Worm (Caenorhabditis elegans) whole organism, L1 larva: Measurements from ENCODE around the gene ttn-1.

Source experiments
- C04F5.9 ChIP-seq: sonication (generic microtip); optimal IDR thresholded peaks from 2 replicates; lab custom pipeline; 2016; ENCODE audit warnings: missing genetic modification characterization, missing compliant biosample characterization
- C16A3.4 ChIP-seq: fragments of 150-350 bp; optimal IDR thresholded peaks from 2 replicates; lab custom pipeline; 2014; ENCODE audit warnings: missing biosample characterization, missing genetic modification characterization
- F16B12.6 ChIP-seq: fragments of 150-350 bp; optimal IDR thresholded peaks from 2 replicates; lab custom pipeline; 2014; ENCODE audit warnings: missing biosample characterization, missing genetic modification characterization
- aly-2 ChIP-seq: fragments of 150-350 bp; optimal IDR thresholded peaks from 2 replicates; lab custom pipeline; 2014; ENCODE audit warnings: missing biosample characterization, missing genetic modification characterization
- ama-1 ChIP-seq: fragments of 150-350 bp; optimal IDR thresholded peaks from 2 replicates; lab custom pipeline; 2014
- blmp-1 ChIP-seq: fragments of 150-350 bp; optimal IDR thresholded peaks from 2 replicates; lab custom pipeline; 2014; ENCODE audit warnings: missing biosample characterization, missing genetic modification characterization
- ceh-63 ChIP-seq: fragments of 200-800 bp; sonication (Bioruptor generic); optimal IDR thresholded peaks from 2 replicates; lab custom pipeline; 2018; ENCODE audit warnings: mild to moderate bottlenecking, missing genetic modification characterization, missing compliant biosample characterization
- ceh-82 ChIP-seq, 3 experiments: fragments of 150-350 bp in 1 of 3; sonication (generic microtip) in 2 of 3; optimal IDR thresholded peaks; 2 replicates each; lab custom pipeline; 2014 to 2017; ENCODE audit warnings: missing biosample characterization in 3 of 3, missing genetic modification characterization in 3 of 3
- ceh-88 ChIP-seq: fragments of 200-800 bp; sonication (Bioruptor generic); IDR thresholded peaks from 2 replicates; pipeline ENCODE4 v1.3.6; 2022; ENCODE audit warnings: missing genetic modification characterization, missing compliant biosample characterization
- ceh-90 ChIP-seq: sonication (generic microtip); optimal IDR thresholded peaks from 2 replicates; lab custom pipeline; 2016; ENCODE audit warnings: missing genetic modification characterization, missing compliant biosample characterization
- ces-1 ChIP-seq: fragments of 150-350 bp; optimal IDR thresholded peaks from 2 replicates; lab custom pipeline; 2014; ENCODE audit warnings: missing biosample characterization, missing genetic modification reagents, missing genetic modification characterization
- dpl-1 ChIP-seq, 3 experiments: fragments of 150-350 bp in 2 of 3; sonication (generic microtip) in 1 of 3; optimal IDR thresholded peaks; 2 replicates each; lab custom pipeline; 2014 to 2017; ENCODE audit warnings: missing biosample characterization in 3 of 3, missing genetic modification characterization in 3 of 3, missing genetic modification reagents in 3 of 3
- dsc-1 ChIP-seq: sonication (generic microtip); optimal IDR thresholded peaks from 2 replicates; lab custom pipeline; 2016; ENCODE audit warnings: mild to moderate bottlenecking, missing genetic modification characterization, missing compliant biosample characterization
- egl-27 ChIP-seq, 2 experiments: fragments of 150-350 bp in 1 of 2; sonication (generic microtip); optimal IDR thresholded peaks; 3 replicates each; lab custom pipeline; 2017 to 2018; ENCODE audit warnings: missing biosample characterization in 2 of 2, missing genetic modification characterization in 2 of 2, missing genetic modification reagents in 2 of 2
- elt-2 ChIP-seq: sonication (generic microtip); optimal IDR thresholded peaks from 2 replicates; lab custom pipeline; 2016; ENCODE audit warnings: missing genetic modification characterization, mild to moderate bottlenecking, inconsistent platforms, missing compliant biosample characterization, missing genetic modification reagents
- elt-3 ChIP-seq, 6 experiments: fragments of 150-350 bp in 1 of 6; sonication (generic microtip); optimal IDR thresholded peaks; 2 replicates each; lab custom pipeline; 2017 to 2018; ENCODE audit warnings: missing biosample characterization in 6 of 6, missing genetic modification characterization in 6 of 6, inconsistent platforms in 1 of 6
- ets-5 ChIP-seq: fragments of 200-800 bp; sonication (Bioruptor generic); IDR thresholded peaks from 2 replicates; pipeline ENCODE4 v1.3.6; 2022; ENCODE audit warnings: missing genetic modification characterization, missing compliant biosample characterization
- fkh-8 ChIP-seq: sonication (generic microtip); optimal IDR thresholded peaks from 2 replicates; lab custom pipeline; 2016; ENCODE audit warnings: mild to moderate bottlenecking, missing genetic modification characterization, missing compliant biosample characterization
- fos-1 ChIP-seq: fragments of 150-350 bp; optimal IDR thresholded peaks from 2 replicates; lab custom pipeline; 2014; ENCODE audit warnings: missing biosample characterization, missing genetic modification characterization
- grh-1 ChIP-seq: fragments of 200-800 bp; sonication (Bioruptor generic); IDR thresholded peaks from 2 replicates; pipeline ENCODE4 v1.3.6; 2022; ENCODE audit warnings: missing genetic modification reagents, missing genetic modification characterization, missing compliant biosample characterization
- hlh-4 ChIP-seq: sonication (generic microtip); optimal IDR thresholded peaks from 2 replicates; lab custom pipeline; 2016; ENCODE audit warnings: mild to moderate bottlenecking, missing genetic modification characterization, missing compliant biosample characterization
- irx-1 ChIP-seq: sonication (generic microtip); optimal IDR thresholded peaks from 2 replicates; lab custom pipeline; 2016; ENCODE audit warnings: missing genetic modification characterization, missing compliant biosample characterization
- lin-13 ChIP-seq: fragments of 150-350 bp; optimal IDR thresholded peaks from 2 replicates; lab custom pipeline; 2014; ENCODE audit warnings: missing biosample characterization, missing genetic modification reagents, missing genetic modification characterization
- lin-14 ChIP-seq: fragments of 200-800 bp; sonication (Bioruptor generic); optimal IDR thresholded peaks from 2 replicates; lab custom pipeline; 2018; ENCODE audit warnings: mild to moderate bottlenecking, missing genetic modification characterization, moderate library complexity, missing compliant biosample characterization
- lin-35 ChIP-seq, 2 experiments: fragments of 150-350 bp; optimal IDR thresholded peaks; 2 replicates each; lab custom pipeline; 2014; ENCODE audit warnings: missing biosample characterization in 2 of 2, missing genetic modification characterization in 2 of 2, missing genetic modification reagents in 2 of 2
- lin-39 ChIP-seq: fragments of 150-350 bp; optimal IDR thresholded peaks from 2 replicates; lab custom pipeline; 2014; ENCODE audit warnings: missing biosample characterization, missing genetic modification reagents, missing genetic modification characterization
- lsy-2 ChIP-seq, 2 experiments: fragments of 150-350 bp; optimal IDR thresholded peaks; 2 replicates each; lab custom pipeline; 2014; ENCODE audit warnings: missing biosample characterization in 2 of 2, missing genetic modification characterization in 2 of 2
- mab-9 ChIP-seq: fragments of 200-800 bp; sonication (Bioruptor generic); IDR thresholded peaks from 2 replicates; pipeline ENCODE4 v1.3.6; 2022; ENCODE audit warnings: missing genetic modification reagents, missing genetic modification characterization, missing compliant biosample characterization
- mdl-1 ChIP-seq, 2 experiments: fragments of 150-350 bp; optimal IDR thresholded peaks; 2 replicates each; lab custom pipeline; 2014 to 2017; ENCODE audit warnings: missing biosample characterization in 2 of 2, missing genetic modification characterization in 2 of 2, inconsistent platforms in 1 of 2
- mef-2 ChIP-seq: fragments of 150-350 bp; optimal IDR thresholded peaks from 2 replicates; lab custom pipeline; 2014; ENCODE audit warnings: missing biosample characterization, missing genetic modification characterization
- mep-1 ChIP-seq: fragments of 150-350 bp; optimal IDR thresholded peaks from 2 replicates; lab custom pipeline; 2014; ENCODE audit warnings: missing biosample characterization, missing genetic modification characterization
- nhr-11 ChIP-seq: fragments of 150-350 bp; optimal IDR thresholded peaks from 2 replicates; lab custom pipeline; 2014; ENCODE audit warnings: missing biosample characterization, missing genetic modification characterization
- nhr-12 ChIP-seq: sonication (generic microtip); optimal IDR thresholded peaks from 2 replicates; lab custom pipeline; 2017; ENCODE audit warnings: missing biosample characterization, missing genetic modification characterization
- nhr-19 ChIP-seq: fragments of 200-800 bp; sonication (Bioruptor generic); conservative IDR thresholded peaks from 2 replicates; pipeline ENCODE4 v1.3.6; 2022; ENCODE audit warnings: missing genetic modification characterization, missing compliant biosample characterization
- nhr-28 ChIP-seq: fragments of 150-350 bp; optimal IDR thresholded peaks from 2 replicates; lab custom pipeline; 2014; ENCODE audit warnings: missing biosample characterization, missing genetic modification characterization
- nhr-76 ChIP-seq: sonication (generic microtip); optimal IDR thresholded peaks from 2 replicates; lab custom pipeline; 2017; ENCODE audit warnings: missing biosample characterization, missing genetic modification characterization
- nhr-90 ChIP-seq: sonication (generic microtip); optimal IDR thresholded peaks from 2 replicates; lab custom pipeline; 2016; ENCODE audit warnings: mild to moderate bottlenecking, missing genetic modification characterization, missing compliant biosample characterization; ENCODE audit not compliant: poor library complexity
- pag-3 ChIP-seq: sonication (generic microtip); optimal IDR thresholded peaks from 2 replicates; lab custom pipeline; 2017; ENCODE audit warnings: missing genetic modification characterization, mild to moderate bottlenecking, missing compliant biosample characterization, antibody characterized with exemption, borderline replicate concordance; ENCODE audit not compliant: insufficient read depth
- pax-3 ChIP-seq: fragments of 200-800 bp; sonication (Bioruptor generic); optimal IDR thresholded peaks from 2 replicates; lab custom pipeline; 2018; ENCODE audit warnings: mild to moderate bottlenecking, missing genetic modification characterization, moderate library complexity, missing compliant biosample characterization
- pqm-1 ChIP-seq: sonication (generic microtip); optimal IDR thresholded peaks from 3 replicates; lab custom pipeline; 2017; ENCODE audit warnings: missing biosample characterization, missing genetic modification characterization
- rnt-1 ChIP-seq: sonication (generic microtip); optimal IDR thresholded peaks from 2 replicates; lab custom pipeline; 2016; ENCODE audit warnings: mild to moderate bottlenecking, missing genetic modification characterization, moderate library complexity, missing compliant biosample characterization
- snpc-4 ChIP-seq: fragments of 150-350 bp; optimal IDR thresholded peaks from 2 replicates; lab custom pipeline; 2014; ENCODE audit warnings: missing biosample characterization, missing genetic modification characterization
- snu-23 ChIP-seq: sonication (generic microtip); optimal IDR thresholded peaks from 2 replicates; lab custom pipeline; 2016; ENCODE audit warnings: missing genetic modification characterization, missing compliant biosample characterization
- sox-4 ChIP-seq: sonication (generic microtip); optimal IDR thresholded peaks from 2 replicates; lab custom pipeline; 2016; ENCODE audit warnings: missing genetic modification characterization, missing compliant biosample characterization
- sptf-1 ChIP-seq: fragments of 150-350 bp; optimal IDR thresholded peaks from 2 replicates; lab custom pipeline; 2014; ENCODE audit warnings: missing biosample characterization, missing genetic modification characterization
- sup-37 ChIP-seq: fragments of 200-800 bp; sonication (Bioruptor generic); optimal IDR thresholded peaks from 2 replicates; lab custom pipeline; 2018; ENCODE audit warnings: mild to moderate bottlenecking, missing genetic modification characterization, missing compliant biosample characterization
- tbx-2 ChIP-seq: sonication (generic microtip); optimal IDR thresholded peaks from 2 replicates; lab custom pipeline; 2016; ENCODE audit warnings: missing genetic modification characterization, missing compliant biosample characterization
- tlp-1 ChIP-seq: fragments of 150-350 bp; optimal IDR thresholded peaks from 2 replicates; lab custom pipeline; 2014; ENCODE audit warnings: missing biosample characterization, missing genetic modification characterization
- unc-30 ChIP-seq: sonication (generic microtip); optimal IDR thresholded peaks from 2 replicates; lab custom pipeline; 2017; ENCODE audit warnings: missing biosample characterization, missing genetic modification characterization
- unc-62 ChIP-seq: fragments of 150-350 bp; optimal IDR thresholded peaks from 2 replicates; lab custom pipeline; 2014; ENCODE audit warnings: missing biosample characterization, missing genetic modification reagents, missing genetic modification characterization
- unc-86 ChIP-seq: sonication (generic microtip); optimal IDR thresholded peaks from 2 replicates; lab custom pipeline; 2016; ENCODE audit warnings: missing genetic modification characterization, missing compliant biosample characterization
- unc-98 ChIP-seq: fragments of 200-800 bp; sonication (Bioruptor generic); IDR thresholded peaks from 2 replicates; pipeline ENCODE4 v1.3.6; 2022; ENCODE audit warnings: missing genetic modification characterization, missing compliant biosample characterization
- xbp-1 ChIP-seq: sonication (generic microtip); optimal IDR thresholded peaks from 2 replicates; lab custom pipeline; 2016; ENCODE audit warnings: missing genetic modification characterization, missing compliant biosample characterization
- zip-4 ChIP-seq: fragments of 200-800 bp; sonication (Bioruptor generic); optimal IDR thresholded peaks from 2 replicates; lab custom pipeline; 2018; ENCODE audit warnings: mild to moderate bottlenecking, missing genetic modification characterization, moderate library complexity, missing compliant biosample characterization
- ztf-4 ChIP-seq: fragments of 150-350 bp; optimal IDR thresholded peaks from 2 replicates; lab custom pipeline; 2014; ENCODE audit warnings: missing biosample characterization, missing genetic modification characterization

ttn-1 gene

DNA sequence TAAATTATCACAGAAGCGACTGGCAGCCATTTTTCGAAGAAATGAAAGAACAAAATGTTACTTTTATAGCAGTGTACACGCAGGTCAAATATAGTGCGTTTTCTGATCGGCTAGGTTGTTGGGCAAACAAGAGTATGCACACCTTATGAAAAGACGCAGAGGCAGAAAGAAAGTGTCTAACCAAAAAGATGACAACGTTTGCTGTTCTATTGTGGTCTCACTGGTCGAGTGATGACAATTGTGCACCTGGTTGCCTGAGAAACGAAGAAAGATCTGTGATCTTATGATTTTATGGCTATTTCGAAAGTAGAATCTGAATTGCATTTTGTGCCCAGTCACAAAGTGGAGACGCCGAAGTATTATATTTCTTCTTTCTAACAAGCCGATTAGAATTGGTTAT lies 91.9 kb downstream of the ttn-1 start, which contains the start of gene F17A9.4:
Gene F17A9.4 (minus strand): TSS at position 97 of the 400 bp plus-strand sequence.
- TF ChIP-seq nhr-28 (tag; lab: Kevin White, UChicago) (no peak), ceh-82 (tag; optimal IDR thresholded peaks at IDR 0.05; lab: Kevin White, UChicago) (no peak), C04F5.9 (no peak), lsy-2 (tag; optimal IDR thresholded peaks at IDR 0.05; lab: Kevin White, UChicago) (peak in 1 of 2 experiments; percentile 30), tlp-1 (tag; lab: Kevin White, UChicago) (no peak), unc-62 (GFP tag; lab: Kevin White, UChicago) (no peak), nhr-76 (tag; lab: Kevin White, UChicago) (no peak), xbp-1 (tag; lab: Kevin White, UChicago) (peak; percentile 49), pqm-1 (tag; lab: Kevin White, UChicago) (no peak), sox-4 (tag; lab: Kevin White, UChicago) (no peak), mab-9 (GFP tag; lab: Robert Waterston, UW) (no peak), tbx-2 (tag; lab: Kevin White, UChicago) (no peak), dpl-1 (GFP tag; optimal IDR thresholded peaks at IDR 0.05; lab: Kevin White, UChicago) (peak in 1 of 3 experiments; percentile 2), nhr-19 (GFP tag; lab: Robert Waterston, UW) (no peak; the same call in 1 of the 2 replicates), pag-3 (tag; lab: Kevin White, UChicago) (no peak), zip-4 (GFP tag; lab: Kevin White, UChicago) (no peak), ztf-4 (tag; lab: Kevin White, UChicago) (no peak), elt-2 (peak; percentile 64), lin-13 (GFP tag; lab: Kevin White, UChicago) (no peak), blmp-1 (peak; percentile 44), F16B12.6 (tag; lab: Kevin White, UChicago) (no peak), mdl-1 (tag; optimal IDR thresholded peaks at IDR 0.05; lab: Kevin White, UChicago) (no peak), lin-14 (peak; percentile 70), nhr-11 (tag; lab: Kevin White, UChicago) (no peak), irx-1 (tag; lab: Kevin White, UChicago) (no peak), nhr-90 (tag; lab: Kevin White, UChicago) (no peak), mef-2 (tag; lab: Kevin White, UChicago) (no peak), pax-3 (tag; lab: Kevin White, UChicago) (no peak), mep-1 (tag; lab: Kevin White, UChicago) (no peak), rnt-1 (tag; lab: Kevin White, UChicago) (no peak), ets-5 (GFP tag; lab: Robert Waterston, UW) (no peak), ama-1 (lab: Kevin White, UChicago) (no peak), unc-98 (GFP tag; lab: Robert Waterston, UW) (no peak), fkh-8 (tag; lab: Kevin White, UChicago) (peak; percentile 74), ceh-88 (GFP tag; lab: Robert Waterston, UW) (no peak), egl-27 (tag; optimal IDR thresholded peaks at IDR 0.05; lab: Kevin White, UChicago) (no peak), ces-1 (no peak), hlh-4 (tag; lab: Kevin White, UChicago) (no peak), unc-30 (tag; lab: Kevin White, UChicago) (no peak), grh-1 (no peak), ceh-90 (tag; lab: Kevin White, UChicago) (no peak), snpc-4 (tag; lab: Kevin White, UChicago) (no peak), lin-35 (GFP tag; optimal IDR thresholded peaks at IDR 0.05; lab: Kevin White, UChicago) (peak; percentile 14 to 44), aly-2 (no peak), fos-1 (tag; lab: Kevin White, UChicago) (no peak), sptf-1 (tag; lab: Kevin White, UChicago) (no peak), lin-39 (tag; lab: Kevin White, UChicago) (no peak), nhr-12 (tag; lab: Kevin White, UChicago) (no peak), unc-86 (tag; lab: Kevin White, UChicago) (no peak), C16A3.4 (tag; lab: Kevin White, UChicago) (no peak), sup-37 (GFP tag; lab: Kevin White, UChicago) (no peak), ceh-63 (GFP tag; lab: Kevin White, UChicago) (no peak), dsc-1 (tag; lab: Kevin White, UChicago) (no peak), elt-3 (tag; optimal IDR thresholded peaks at IDR 0.05; lab: Kevin White, UChicago) (no peak), snu-23 (GFP tag; lab: Kevin White, UChicago) (peak; percentile 23)
